Worm (Caenorhabditis elegans): Measurements from ENCODE around the gene C53A3.1.

Gene C53A3.1

DNA sequence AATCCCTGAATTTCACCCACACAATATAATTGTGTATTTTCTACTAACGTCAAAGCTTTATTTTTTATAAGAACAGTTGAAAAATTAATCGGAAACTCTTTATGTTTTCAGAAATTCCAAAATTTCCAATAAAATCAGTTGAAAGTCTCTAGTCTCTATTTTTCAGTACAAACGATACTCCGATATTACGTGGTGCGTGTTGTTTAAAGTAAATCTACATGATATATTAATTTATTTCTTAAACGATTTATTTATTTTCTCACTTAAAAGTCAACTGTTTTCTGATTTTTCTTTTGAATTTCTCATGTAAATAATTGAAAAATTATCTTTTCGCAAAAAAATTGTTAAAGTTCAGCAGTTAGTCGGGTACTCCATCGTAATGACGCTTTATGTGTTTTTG, 47.8 kb downstream of the C53A3.1 start:
- TF ChIP-seq fkh-2 (tag; optimal IDR thresholded peaks at IDR 0.05) (no peak), elt-2 (tag; optimal IDR thresholded peaks at IDR 0.05) (no peak), mml-1 (tag; optimal IDR thresholded peaks at IDR 0.05) (no peak), sea-2 (GFP tag; optimal IDR thresholded peaks at IDR 0.05) (no peak), unc-62 (GFP tag; optimal IDR thresholded peaks at IDR 0.05) (no peak), skn-1 (tag; optimal IDR thresholded peaks at IDR 0.05) (no peak), nfya-1 (tag; optimal IDR thresholded peaks at IDR 0.05; ENCODE audit: insufficient read depth) (no peak), ceh-82 (tag; optimal IDR thresholded peaks at IDR 0.05) (no peak), ama-1 (optimal IDR thresholded peaks at IDR 0.05) (no peak), snpc-4 (tag; optimal IDR thresholded peaks at IDR 0.05) (no peak)

Measured in whole organism, L3 larva.